Fruit fly (Drosophila melanogaster): ENCODE data around the gene Lim3.
A peak's percentile ranks its signal among the peaks of the same experiment; 100 is the strongest.

The Lim3 gene

DNA sequence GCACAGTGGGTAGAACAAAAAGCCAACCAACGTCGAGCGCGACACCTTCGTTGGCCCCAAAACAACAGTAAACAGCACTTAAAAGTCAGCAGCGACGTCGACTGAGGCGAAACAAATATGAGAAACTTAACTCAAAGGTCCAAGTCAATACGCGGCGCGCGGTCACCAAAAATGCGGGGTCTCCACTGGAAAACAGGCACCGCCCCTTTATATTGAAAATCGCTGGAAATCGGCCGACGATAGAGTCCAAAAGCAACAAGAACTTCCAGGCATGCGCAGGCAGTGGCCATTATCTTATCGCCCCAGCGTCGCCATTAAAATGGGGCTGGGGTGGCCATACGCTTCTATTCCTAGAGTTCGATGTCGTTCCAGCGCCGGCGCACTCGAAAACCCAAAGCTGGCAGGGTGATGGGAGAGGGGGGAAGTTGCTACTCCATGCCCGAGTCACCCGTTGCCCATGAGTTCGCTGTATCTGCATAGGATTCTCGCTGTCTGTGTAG, at the start of gene Lim3:
Gene Lim3, minus strand, starts transcription at position 51 of the 500 bp plus-strand sequence.
- no peak for TF ChIP-seq CG11902 (GFP tag; optimal IDR thresholded peaks at IDR 0.05)
- TF ChIP-seq Smox (GFP tag; optimal IDR thresholded peaks at IDR 0.05), result no peak
- TF ChIP-seq CG6163 (GFP tag; IDR thresholded peaks at IDR 0.05), result no peak
- no peak for TF ChIP-seq CG32006 (GFP tag; optimal IDR thresholded peaks at IDR 0.05)
- peak; percentile 81 for TF ChIP-seq CG8319 (GFP tag; optimal IDR thresholded peaks at IDR 0.05)
- TF ChIP-seq fkh (GFP tag; optimal IDR thresholded peaks at IDR 0.05), result peak; percentile 13
- no peak for TF ChIP-seq Sox102F (GFP tag; optimal IDR thresholded peaks at IDR 0.05)
- no peak for TF ChIP-seq Hr39 (GFP tag; optimal IDR thresholded peaks at IDR 0.05)
- no peak for TF ChIP-seq CG1621 (tag; optimal IDR thresholded peaks at IDR 0.05)
- TF ChIP-seq esn (GFP tag; optimal IDR thresholded peaks at IDR 0.05), result no peak
- no peak for TF ChIP-seq CG6808 (GFP tag; optimal IDR thresholded peaks at IDR 0.05)
- no peak for TF ChIP-seq acj6 (GFP tag; optimal IDR thresholded peaks at IDR 0.05)
- no peak for TF ChIP-seq net (GFP tag; optimal IDR thresholded peaks at IDR 0.05)
- no peak for TF ChIP-seq CG31627 (GFP tag; optimal IDR thresholded peaks at IDR 0.05)
- TF ChIP-seq CG9139 (GFP tag; optimal IDR thresholded peaks at IDR 0.05), result no peak
- TF ChIP-seq CG7368 (GFP tag; optimal IDR thresholded peaks at IDR 0.05), result no peak
- no peak for TF ChIP-seq CG8632 (GFP tag; optimal IDR thresholded peaks at IDR 0.05)
- TF ChIP-seq Eip78C (GFP tag), result peak; percentile 12

DNA sequence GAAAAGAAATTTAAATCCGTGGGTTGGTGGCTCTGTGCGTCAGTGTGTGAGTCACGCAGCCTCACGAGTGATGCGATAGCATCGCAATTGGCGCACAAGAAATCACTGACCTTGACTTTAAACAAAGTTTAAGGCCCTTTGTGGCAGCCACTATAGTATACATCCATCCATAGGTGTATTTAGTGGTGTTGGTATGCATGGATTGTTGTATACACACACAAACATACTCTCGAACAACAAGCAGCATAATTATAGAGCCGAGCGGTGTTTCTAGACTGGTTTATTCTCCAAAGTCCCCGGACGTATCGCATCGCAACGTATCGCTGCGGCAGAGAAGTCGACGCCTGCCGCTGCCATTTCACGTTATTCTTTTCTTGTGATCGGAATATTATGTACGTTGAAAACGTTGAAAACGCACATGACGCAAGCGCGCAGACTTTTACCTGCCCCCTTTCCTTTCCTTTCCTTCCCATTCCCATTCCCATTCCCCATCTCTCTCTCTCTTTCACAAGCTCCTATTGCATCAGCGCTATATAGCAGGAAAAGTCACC, 48.6 kb upstream of the Lim3 start:
- no peak for TF ChIP-seq Blimp-1 (GFP tag; optimal IDR thresholded peaks at IDR 0.05)
- TF ChIP-seq dsx (GFP tag; optimal IDR thresholded peaks at IDR 0.05; ENCODE audit: poor library complexity, severe bottlenecking), result peak; percentile 12
- TF ChIP-seq CG3919 (GFP tag; optimal IDR thresholded peaks at IDR 0.05), result no peak
- TF ChIP-seq OdsH (GFP tag; optimal IDR thresholded peaks at IDR 0.05), result no peak
- no peak for TF ChIP-seq CG8319 (GFP tag; optimal IDR thresholded peaks at IDR 0.05)
- TF ChIP-seq CG9139 (GFP tag; optimal IDR thresholded peaks at IDR 0.05), result no peak
- TF ChIP-seq ss (GFP tag; optimal IDR thresholded peaks at IDR 0.05), result peak in 1 of 2 experiments; percentile 68
- no peak for TF ChIP-seq CG7368 (GFP tag; optimal IDR thresholded peaks at IDR 0.05)
- no peak for TF ChIP-seq Hr38 (GFP tag; optimal IDR thresholded peaks at IDR 0.05)
- TF ChIP-seq Sox102F (GFP tag; optimal IDR thresholded peaks at IDR 0.05), result no peak
- peak; percentile 29 for TF ChIP-seq CG1621 (tag; optimal IDR thresholded peaks at IDR 0.05)
- peak; percentile 47 for TF ChIP-seq fkh (GFP tag; optimal IDR thresholded peaks at IDR 0.05)
- no peak for TF ChIP-seq CG6792 (GFP tag; optimal IDR thresholded peaks at IDR 0.05)
- no peak for TF ChIP-seq vri (GFP tag; optimal IDR thresholded peaks at IDR 0.05)
- no peak for TF ChIP-seq CG6854 (GFP tag; optimal IDR thresholded peaks at IDR 0.05)
- TF ChIP-seq net (GFP tag; optimal IDR thresholded peaks at IDR 0.05), result no peak
- TF ChIP-seq Sox14 (GFP tag; optimal IDR thresholded peaks at IDR 0.05), result no peak
- TF ChIP-seq CG6163 (GFP tag; IDR thresholded peaks at IDR 0.05), result peak; percentile 39; the same call in 1 of the 3 replicates
- TF ChIP-seq acj6 (GFP tag; optimal IDR thresholded peaks at IDR 0.05), result no peak
- no peak for TF ChIP-seq svp (GFP tag)
- TF ChIP-seq cyc (GFP tag; optimal IDR thresholded peaks at IDR 0.05), result no peak

DNA sequence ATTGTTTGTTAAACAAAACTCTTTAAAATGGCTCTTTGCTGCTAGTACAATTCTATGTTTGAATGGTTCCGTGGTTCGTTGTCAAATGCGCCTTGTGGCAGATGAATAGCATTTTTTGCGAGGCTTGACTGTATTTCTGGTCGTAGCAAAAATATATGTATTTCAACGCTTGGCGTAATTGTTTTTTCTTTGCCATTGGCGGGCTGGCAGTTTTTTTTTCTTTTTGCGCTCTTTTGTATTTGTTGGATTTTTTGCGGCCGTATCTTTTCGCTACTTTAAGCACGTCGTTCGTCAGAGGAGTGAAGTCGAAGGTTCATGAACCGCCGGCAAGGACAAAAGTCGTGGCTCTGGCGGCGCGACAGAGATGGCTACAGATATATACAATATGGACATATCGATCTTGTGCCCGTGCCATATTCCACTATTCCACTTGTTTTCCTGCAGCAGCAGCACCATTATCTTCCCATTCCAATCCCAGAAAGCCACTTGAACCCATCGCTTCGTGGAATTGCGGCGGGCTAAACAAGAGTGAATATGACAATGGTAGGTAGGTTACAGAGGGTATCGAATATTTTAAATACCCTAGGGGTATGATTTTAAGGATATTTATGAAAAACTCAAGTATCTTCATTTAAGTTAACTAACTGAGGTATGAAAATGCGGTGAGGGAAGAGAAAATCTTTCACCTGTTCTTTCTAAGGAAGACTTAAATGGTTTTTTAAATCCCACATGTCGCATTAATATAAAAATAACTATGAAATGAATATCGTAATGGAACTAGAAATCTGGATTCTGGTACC, 47.9 kb upstream of the Lim3 start:
- TF ChIP-seq svp (GFP tag) (peak; percentile 89), lz (GFP tag; optimal IDR thresholded peaks at IDR 0.05) (no peak), dac (GFP tag; optimal IDR thresholded peaks at IDR 0.05) (no peak), CG3919 (GFP tag; optimal IDR thresholded peaks at IDR 0.05) (peak; percentile 45), CG34406 (GFP tag; optimal IDR thresholded peaks at IDR 0.05) (no peak), CG1621 (tag; optimal IDR thresholded peaks at IDR 0.05) (peak; percentile 94), CG16779 (tag; optimal IDR thresholded peaks at IDR 0.05) (peak; percentile 86), Sox14 (GFP tag; optimal IDR thresholded peaks at IDR 0.05) (no peak), CG11762 (GFP tag; optimal IDR thresholded peaks at IDR 0.05; ENCODE audit: insufficient read depth) (peak; percentile 18), CG10669 (GFP tag; optimal IDR thresholded peaks at IDR 0.05) (peak; percentile 71), Eip93F (GFP tag; optimal IDR thresholded peaks at IDR 0.05) (no peak), net (GFP tag; optimal IDR thresholded peaks at IDR 0.05) (peak; percentile 62), dsx (GFP tag; optimal IDR thresholded peaks at IDR 0.05; ENCODE audit: poor library complexity, severe bottlenecking) (peak; percentile 89), CG7368 (GFP tag; optimal IDR thresholded peaks at IDR 0.05) (peak; percentile 31), CG11902 (GFP tag; optimal IDR thresholded peaks at IDR 0.05) (peak; percentile 12), Eip75B (GFP tag; optimal IDR thresholded peaks at IDR 0.05) (peak; percentile 1), Gug (GFP tag; IDR thresholded peaks at IDR 0.05) (peak; percentile 33; the same call in 1 of the 2 replicates), Lpt (GFP tag; optimal IDR thresholded peaks at IDR 0.05) (peak; percentile 25), CG6792 (GFP tag; optimal IDR thresholded peaks at IDR 0.05) (peak; percentile 11), CG8119 (GFP tag; IDR thresholded peaks at IDR 0.05) (0 out of 3 replicates have a peak, but pooled peaks have one; percentile 45), pdm3 (GFP tag; optimal IDR thresholded peaks at IDR 0.05) (peak; percentile 33), Ets96B (tag; optimal IDR thresholded peaks at IDR 0.05) (peak; percentile 71), CG11294 (GFP tag; IDR thresholded peaks at IDR 0.05) (no peak), CG32006 (GFP tag; optimal IDR thresholded peaks at IDR 0.05) (no peak)

Measured in whole organism, prepupa.